Fruit fly (Drosophila melanogaster) whole organism, embryonic: ENCODE measurements around the gene Sec23.
A peak's percentile ranks its signal among the peaks of the same experiment; 100 is the strongest.

ENCODE experiments used
- Antp ChIP-seq: fragments of 200-800 bp; sonication (Bioruptor generic); optimal IDR thresholded peaks from 3 replicates; lab custom pipeline; 2016; ENCODE audit warnings: missing biosample characterization, missing genetic modification characterization
- Asciz ChIP-seq: fragments of 200-800 bp; sonication (Bioruptor generic); optimal IDR thresholded peaks from 2 replicates; lab custom pipeline; 2017; ENCODE audit warnings: missing biosample characterization, mild to moderate bottlenecking, missing genetic modification characterization, missing genetic modification reagents
- C15 ChIP-seq: fragments of 200-800 bp; sonication (Bioruptor generic); IDR thresholded peaks from 3 replicates; pipeline ENCODE4 v1.3.6; 2022; ENCODE audit warnings: missing biosample characterization, missing genetic modification characterization
- CG11504 ChIP-seq: fragments of 200-800 bp; sonication (Bioruptor generic); optimal IDR thresholded peaks from 3 replicates; lab custom pipeline; 2019; ENCODE audit warnings: missing biosample characterization, mild to moderate bottlenecking, missing genetic modification characterization, moderate library complexity
- CG12071 ChIP-seq: fragments of 200-800 bp; sonication (Bioruptor generic); optimal IDR thresholded peaks from 3 replicates; lab custom pipeline; 2018; ENCODE audit warnings: missing biosample characterization, mild to moderate bottlenecking, missing genetic modification characterization
- CG17802 ChIP-seq: fragments of 200-800 bp; sonication (Bioruptor generic); optimal IDR thresholded peaks from 2 replicates; lab custom pipeline; 2018; ENCODE audit warnings: missing biosample characterization, mild to moderate bottlenecking, missing genetic modification characterization, moderate library complexity
- CG1832 ChIP-seq: fragments of 200-800 bp; sonication (Bioruptor generic); optimal IDR thresholded peaks from 2 replicates; lab custom pipeline; 2017; ENCODE audit warnings: missing biosample characterization, mild to moderate bottlenecking, missing genetic modification characterization, inconsistent platforms
- CG3065 ChIP-seq: fragments of 200-800 bp; sonication (Bioruptor generic); optimal IDR thresholded peaks from 2 replicates; lab custom pipeline; 2016; ENCODE audit warnings: missing biosample characterization, missing genetic modification characterization
- CG33557 ChIP-seq: fragments of 200-800 bp; sonication (Bioruptor generic); optimal IDR thresholded peaks from 2 replicates; lab custom pipeline; 2019; ENCODE audit warnings: missing biosample characterization, mild to moderate bottlenecking, missing genetic modification characterization, moderate library complexity
- CG4282 ChIP-seq: fragments of 200-800 bp; sonication (Bioruptor generic); optimal IDR thresholded peaks from 2 replicates; lab custom pipeline; 2016; ENCODE audit warnings: missing biosample characterization, missing genetic modification characterization
- CG5953 ChIP-seq: fragments of 200-800 bp; sonication (Bioruptor generic); IDR thresholded peaks from 2 replicates; pipeline ENCODE4 v1.3.6; 2022; ENCODE audit warnings: missing biosample characterization, missing genetic modification characterization
- CG6683 ChIP-seq: fragments of 200-800 bp; sonication (Bioruptor generic); optimal IDR thresholded peaks from 2 replicates; lab custom pipeline; 2017; ENCODE audit warnings: missing biosample characterization, mild to moderate bottlenecking, missing genetic modification characterization, missing genetic modification reagents
- CG7745 ChIP-seq: fragments of 200-800 bp; sonication (Bioruptor generic); optimal IDR thresholded peaks from 2 replicates; lab custom pipeline; 2018; ENCODE audit warnings: missing biosample characterization, mild to moderate bottlenecking, missing genetic modification characterization, moderate library complexity
- CG7928 ChIP-seq: fragments of 200-800 bp; sonication (Bioruptor generic); optimal IDR thresholded peaks from 2 replicates; lab custom pipeline; 2017; ENCODE audit warnings: missing biosample characterization, mild to moderate bottlenecking, missing genetic modification characterization
- CG7963 ChIP-seq: fragments of 200-800 bp; sonication (Bioruptor generic); IDR thresholded peaks from 3 replicates; pipeline ENCODE4 v1.3.6; 2022; ENCODE audit warnings: missing biosample characterization, missing genetic modification characterization; ENCODE audit not compliant: partially characterized antibody
- CG7987 ChIP-seq: fragments of 200-800 bp; sonication (Bioruptor generic); optimal IDR thresholded peaks from 2 replicates; lab custom pipeline; 2018; ENCODE audit warnings: missing biosample characterization, mild to moderate bottlenecking, missing genetic modification characterization, moderate library complexity
- CkIIα-i1 ChIP-seq: fragments of 200-800 bp; sonication (Bioruptor generic); IDR thresholded peaks from 2 replicates; pipeline ENCODE4 v1.3.6; 2022; ENCODE audit warnings: missing biosample characterization, missing genetic modification characterization
- Dek ChIP-seq: fragments of 200-800 bp; sonication (Bioruptor generic); optimal IDR thresholded peaks from 3 replicates; lab custom pipeline; 2019; ENCODE audit warnings: missing biosample characterization, mild to moderate bottlenecking, missing genetic modification characterization, moderate library complexity
- Eip74EF ChIP-seq, 2 experiments: fragments of 200-800 bp in 1 of 2; fragments of >200 bp in 1 of 2; sonication (Bioruptor generic) in 1 of 2; optimal IDR thresholded peaks; 2 replicates each; lab custom pipeline; 2017 to 2019; ENCODE audit warnings: missing biosample characterization in 2 of 2, missing genetic modification characterization in 2 of 2, mild to moderate bottlenecking in 1 of 2, moderate library complexity in 1 of 2
- Ets65A ChIP-seq: fragments of 200-800 bp; sonication (Bioruptor generic); peaks from one replicate; lab custom pipeline; 2016; ENCODE audit warnings: missing biosample characterization, missing genetic modification characterization
- Ets97D ChIP-seq: fragments of 200-800 bp; sonication (Bioruptor generic); optimal IDR thresholded peaks from 3 replicates; lab custom pipeline; 2016; ENCODE audit warnings: missing biosample characterization, missing genetic modification characterization
- Fer3 ChIP-seq: fragments of 200-800 bp; sonication (Bioruptor generic); optimal IDR thresholded peaks from 2 replicates; lab custom pipeline; 2018; ENCODE audit warnings: missing biosample characterization, mild to moderate bottlenecking, missing genetic modification characterization, moderate library complexity
- HLH3B ChIP-seq: fragments of 200-800 bp; sonication (Bioruptor generic); IDR thresholded peaks from 2 replicates; pipeline ENCODE4 v1.3.6; 2022; ENCODE audit warnings: missing biosample characterization, missing genetic modification characterization
- HmgD ChIP-seq: fragments of 200-800 bp; sonication (Bioruptor generic); optimal IDR thresholded peaks from 3 replicates; lab custom pipeline; 2016; ENCODE audit warnings: missing biosample characterization, missing genetic modification characterization
- Nf-YA ChIP-seq: fragments of 200-800 bp; sonication (Bioruptor generic); IDR thresholded peaks from 2 replicates; pipeline ENCODE4 v1.3.6; 2022; ENCODE audit warnings: missing biosample characterization, missing genetic modification characterization
- Sry-β ChIP-seq: fragments of 200-800 bp; sonication (Bioruptor generic); optimal IDR thresholded peaks from 2 replicates; lab custom pipeline; 2018; ENCODE audit warnings: missing biosample characterization, mild to moderate bottlenecking, missing genetic modification characterization, moderate library complexity
- Sry-δ ChIP-seq: fragments of 200-800 bp; sonication (Bioruptor generic); optimal IDR thresholded peaks from 2 replicates; lab custom pipeline; 2016; ENCODE audit warnings: missing biosample characterization, missing genetic modification characterization
- Ssrp ChIP-seq: fragments of 200-800 bp; sonication (Bioruptor generic); optimal IDR thresholded peaks from 2 replicates; lab custom pipeline; 2018; ENCODE audit warnings: missing biosample characterization, mild to moderate bottlenecking, missing genetic modification characterization, moderate library complexity
- Tbp ChIP-seq: fragments of >200 bp; optimal IDR thresholded peaks from 2 replicates; lab custom pipeline; 2018; ENCODE audit warnings: missing biosample characterization, missing genetic modification characterization
- Xbp1 ChIP-seq: fragments of 200-800 bp; sonication (Bioruptor generic); optimal IDR thresholded peaks from 3 replicates; lab custom pipeline; 2016; ENCODE audit warnings: missing biosample characterization, mild to moderate bottlenecking, missing genetic modification characterization
- amos ChIP-seq: fragments of 200-800 bp; sonication (Bioruptor generic); IDR thresholded peaks from 2 replicates; pipeline ENCODE4 v1.3.6; 2022; ENCODE audit warnings: missing biosample characterization, missing genetic modification characterization; ENCODE audit not compliant: partially characterized antibody
- bab2 ChIP-seq: fragments of 200-800 bp; sonication (Bioruptor generic); optimal IDR thresholded peaks from 2 replicates; lab custom pipeline; 2016; ENCODE audit warnings: missing biosample characterization, missing genetic modification characterization
- bbx ChIP-seq: fragments of 200-800 bp; sonication (Bioruptor generic); IDR thresholded peaks from 2 replicates; pipeline ENCODE4 v1.3.6; 2022; ENCODE audit warnings: missing biosample characterization, missing genetic modification characterization; ENCODE audit not compliant: partially characterized antibody
- dm ChIP-seq: fragments of 200-800 bp; sonication (Bioruptor generic); optimal IDR thresholded peaks from 3 replicates; lab custom pipeline; 2016; ENCODE audit warnings: missing biosample characterization, missing genetic modification characterization
- fd3F ChIP-seq: fragments of 200-800 bp; sonication (Bioruptor generic); optimal IDR thresholded peaks from 2 replicates; lab custom pipeline; 2018; ENCODE audit warnings: missing biosample characterization, mild to moderate bottlenecking, missing genetic modification characterization, moderate library complexity
- fru ChIP-seq: fragments of >200 bp; optimal IDR thresholded peaks from 2 replicates; lab custom pipeline; 2017
- hb ChIP-seq: fragments of 200-800 bp; sonication (Bioruptor generic); IDR thresholded peaks from 3 replicates; pipeline ENCODE4 v1.3.6; 2022; ENCODE audit warnings: missing biosample characterization, missing genetic modification characterization; ENCODE audit not compliant: partially characterized antibody
- hbn ChIP-seq: fragments of 200-800 bp; sonication (Bioruptor generic); IDR thresholded peaks from 2 replicates; pipeline ENCODE4 v1.3.6; 2022; ENCODE audit warnings: missing biosample characterization, missing genetic modification characterization; ENCODE audit not compliant: partially characterized antibody
- kah ChIP-seq: fragments of 200-800 bp; sonication (Bioruptor generic); optimal IDR thresholded peaks from 2 replicates; lab custom pipeline; 2018; ENCODE audit warnings: missing biosample characterization, mild to moderate bottlenecking, missing genetic modification characterization
- ken ChIP-seq: fragments of 200-800 bp; sonication (Bioruptor generic); IDR thresholded peaks from 3 replicates; pipeline ENCODE4 v1.3.6; 2022; ENCODE audit warnings: missing biosample characterization, missing genetic modification characterization
- klu ChIP-seq: fragments of 200-800 bp; sonication (Bioruptor generic); IDR thresholded peaks from 2 replicates; pipeline ENCODE4 v1.3.6; 2022; ENCODE audit warnings: missing biosample characterization, missing genetic modification characterization
- lola ChIP-seq, 3 experiments: fragments of >200 bp in 2 of 3; fragments of 200-800 bp in 1 of 3; sonication (Bioruptor generic) in 1 of 3; optimal IDR thresholded peaks; 2 replicates each; lab custom pipeline; 2017 to 2019; ENCODE audit warnings: missing biosample characterization in 3 of 3, missing genetic modification characterization in 3 of 3, mild to moderate bottlenecking in 1 of 3, moderate library complexity in 1 of 3
- mam ChIP-seq: fragments of 200-800 bp; sonication (Bioruptor generic); optimal IDR thresholded peaks from 3 replicates; lab custom pipeline; 2016; ENCODE audit warnings: missing biosample characterization, missing genetic modification characterization
- odd ChIP-seq: fragments of 200-800 bp; sonication (Bioruptor generic); optimal IDR thresholded peaks from 2 replicates; lab custom pipeline; 2017; ENCODE audit warnings: missing biosample characterization, mild to moderate bottlenecking, missing genetic modification characterization
- pfk ChIP-seq: fragments of 200-800 bp; sonication (Bioruptor generic); optimal IDR thresholded peaks from 2 replicates; lab custom pipeline; 2018; ENCODE audit warnings: missing biosample characterization, mild to moderate bottlenecking, missing genetic modification characterization, moderate library complexity
- ro ChIP-seq: fragments of 200-800 bp; sonication (Bioruptor generic); IDR thresholded peaks from 2 replicates; pipeline ENCODE4 v1.3.6; 2022; ENCODE audit warnings: missing biosample characterization, missing genetic modification characterization
- sens-2 ChIP-seq: fragments of 200-800 bp; sonication (Bioruptor generic); IDR thresholded peaks from 2 replicates; pipeline ENCODE4 v1.3.6; 2022; ENCODE audit warnings: missing biosample characterization, missing genetic modification characterization
- ssp ChIP-seq: fragments of 200-800 bp; sonication (Bioruptor generic); IDR thresholded peaks from 2 replicates; pipeline ENCODE4 v1.3.6; 2022; ENCODE audit warnings: missing biosample characterization, missing genetic modification characterization
- z ChIP-seq: fragments of 200-800 bp; sonication (Bioruptor generic); IDR thresholded peaks from 3 replicates; pipeline ENCODE4 v1.3.6; 2022; ENCODE audit warnings: missing biosample characterization, missing genetic modification characterization

Sec23 gene

dm6 chr3R:5682921-5683748, 34.3 kb downstream of the Sec23 start (continued):
- TF ChIP-seq CG4282 (GFP tag; lab: Kevin White, UChicago) (no peak), fd3F (GFP tag; lab: Kevin White, UChicago) (no peak), Eip74EF (GFP tag; optimal IDR thresholded peaks at IDR 0.05; lab: Kevin White, UChicago) (peak in 1 of 2 experiments; percentile 75), CG3065 (GFP tag; lab: Kevin White, UChicago) (no peak), Ets97D (GFP tag; lab: Kevin White, UChicago) (no peak), amos (GFP tag; lab: Robert Waterston, UW) (no peak), CG6683 (GFP tag; lab: Kevin White, UChicago) (no peak), ken (GFP tag; lab: Robert Waterston, UW) (peak; percentile 77), hbn (GFP tag; lab: Robert Waterston, UW) (no peak), fru (lab: Kevin White, UChicago) (no peak), odd (no peak), HLH3B (peak; percentile 71), Asciz (GFP tag; lab: Kevin White, UChicago) (peak; percentile 69), kah (no peak), lola (GFP tag; optimal IDR thresholded peaks at IDR 0.05; lab: Kevin White, UChicago) (peak in 1 of 3 experiments; percentile 75), sens-2 (GFP tag; lab: Robert Waterston, UW) (0 out of 2 replicates have a peak, but pooled peaks have one; percentile 7), klu (GFP tag; lab: Robert Waterston, UW) (no peak), CG7987 (GFP tag; lab: Kevin White, UChicago) (no peak), dm (GFP tag; lab: Kevin White, UChicago) (no peak), mam (peak; percentile 11), CG7745 (no peak), C15 (no peak), Nf-YA (GFP tag; lab: Robert Waterston, UW) (no peak), CG33557 (peak; percentile 49), Dek (tag; lab: Kevin White, UChicago) (peak; percentile 18), ssp (no peak), CG7928 (GFP tag; lab: Kevin White, UChicago) (no peak), CG7963 (GFP tag; lab: Robert Waterston, UW) (no peak), Tbp (GFP tag; lab: Kevin White, UChicago) (no peak), Ssrp (tag; lab: Kevin White, UChicago) (peak; percentile 66), pfk (no peak), CG11504 (tag; lab: Kevin White, UChicago) (no peak), bbx (GFP tag; lab: Robert Waterston, UW) (no peak), CG17802 (tag; lab: Kevin White, UChicago) (no peak), Xbp1 (peak; percentile 70), Ets65A (no peak), CG12071 (no peak), Sry-δ (GFP tag; lab: Kevin White, UChicago) (no peak), CkIIα-i1 (no peak), Antp (GFP tag; lab: Kevin White, UChicago) (peak; percentile 15), ro (GFP tag; lab: Robert Waterston, UW) (peak; percentile 32; the same call in 1 of the 2 replicates), bab2 (GFP tag; lab: Kevin White, UChicago) (peak; percentile 41), CG5953 (GFP tag; lab: Robert Waterston, UW) (peak; percentile 77), HmgD (no peak), Sry-β (GFP tag; lab: Kevin White, UChicago) (no peak), z (GFP tag; lab: Robert Waterston, UW) (no peak), Fer3 (no peak), hb (GFP tag; lab: Robert Waterston, UW) (no peak), CG1832 (GFP tag; lab: Kevin White, UChicago) (no peak)
